Worm (Caenorhabditis elegans): ENCODE results near the gene F41F3.8.

DNA sequence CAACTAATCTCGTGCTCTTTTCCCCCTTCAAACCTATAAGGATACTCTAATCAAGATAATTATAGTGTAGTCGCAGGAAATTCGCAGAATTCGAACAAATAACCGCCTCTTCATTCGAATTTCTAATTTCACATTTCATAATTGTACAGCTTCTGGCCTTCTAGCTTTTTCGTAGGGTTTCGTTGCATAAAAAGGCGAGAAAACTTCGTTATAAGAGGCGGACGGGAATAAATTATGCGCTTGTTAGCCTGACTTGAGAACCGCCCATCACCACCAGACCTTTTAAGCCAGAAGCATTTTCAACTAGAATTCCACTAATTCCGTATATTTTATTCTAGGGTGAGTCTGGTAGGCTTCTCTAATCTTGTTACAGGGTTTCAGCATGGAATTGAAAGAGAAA is 33.0 kb downstream of the F41F3.8 start, which contains the start of gene K03B4.4:
- no peak for TF ChIP-seq dmd-4 (tag; optimal IDR thresholded peaks at IDR 0.05; ENCODE audit: borderline replicate concordance)
- TF ChIP-seq ceh-45 (GFP tag; IDR thresholded peaks at IDR 0.05) = no peak
- no peak for TF ChIP-seq syd-9 (tag; optimal IDR thresholded peaks at IDR 0.05)
- no peak for TF ChIP-seq ceh-2 (tag; optimal IDR thresholded peaks at IDR 0.05)
- TF ChIP-seq che-1 (tag; optimal IDR thresholded peaks at IDR 0.05) = no peak

Measured in whole organism, late embryonic.